Fruit fly (Drosophila melanogaster) whole organism, embryonic: ENCODE measurements around the gene CCHa1.

ENCODE experiments used
- Antp ChIP-seq: fragments of 200-800 bp; sonication (Bioruptor generic); optimal IDR thresholded peaks from 3 replicates; lab custom pipeline; 2016; ENCODE audit warnings: missing biosample characterization, missing genetic modification characterization
- Atf6 ChIP-seq: fragments of 200-800 bp; sonication (Bioruptor generic); IDR thresholded peaks from 2 replicates; pipeline ENCODE4 v1.3.6; 2022; ENCODE audit warnings: missing biosample characterization, missing genetic modification characterization
- CG11093 ChIP-seq: fragments of 200-800 bp; sonication (Bioruptor generic); IDR thresholded peaks from 3 replicates; pipeline ENCODE4 v1.3.6; 2022; ENCODE audit warnings: missing biosample characterization, missing genetic modification characterization
- CG13624 ChIP-seq: fragments of 200-800 bp; sonication (Bioruptor generic); optimal IDR thresholded peaks from 2 replicates; lab custom pipeline; 2016; ENCODE audit warnings: missing biosample characterization, missing genetic modification characterization
- CG13894 ChIP-seq: fragments of 200-800 bp; sonication (Bioruptor generic); optimal IDR thresholded peaks from 3 replicates; lab custom pipeline; 2018; ENCODE audit warnings: missing biosample characterization, mild to moderate bottlenecking, missing genetic modification characterization, moderate library complexity
- CG1529 ChIP-seq: fragments of 200-800 bp; sonication (Bioruptor generic); optimal IDR thresholded peaks from 3 replicates; lab custom pipeline; 2018; ENCODE audit warnings: missing biosample characterization, missing genetic modification characterization
- CG17568 ChIP-seq: fragments of 200-800 bp; sonication (Bioruptor generic); optimal IDR thresholded peaks from 2 replicates; lab custom pipeline; 2018; ENCODE audit warnings: missing biosample characterization, mild to moderate bottlenecking, missing genetic modification characterization, moderate library complexity
- CG17612 ChIP-seq: fragments of 200-800 bp; sonication (Bioruptor generic); IDR thresholded peaks from 2 replicates; pipeline ENCODE4 v1.3.6; 2022; ENCODE audit warnings: missing biosample characterization, missing genetic modification characterization
- CG3281 ChIP-seq: fragments of 200-800 bp; sonication (Bioruptor generic); optimal IDR thresholded peaks from 3 replicates; lab custom pipeline; 2017; ENCODE audit warnings: missing biosample characterization, mild to moderate bottlenecking, missing genetic modification characterization
- CG34422 ChIP-seq: fragments of 200-800 bp; sonication (Bioruptor generic); IDR thresholded peaks from 3 replicates; pipeline ENCODE4 v1.3.6; 2022; ENCODE audit warnings: missing biosample characterization, missing genetic modification characterization
- CG42726 ChIP-seq: fragments of 200-800 bp; sonication (Bioruptor generic); IDR thresholded peaks from 2 replicates; pipeline ENCODE4 v1.3.6; 2022; ENCODE audit warnings: missing biosample characterization, missing genetic modification characterization; ENCODE audit not compliant: partially characterized antibody
- CG4617 ChIP-seq: fragments of 200-800 bp; sonication (Bioruptor generic); optimal IDR thresholded peaks from 3 replicates; lab custom pipeline; 2016; ENCODE audit warnings: missing biosample characterization, missing genetic modification characterization, borderline replicate concordance
- CG4854 ChIP-seq: fragments of 200-800 bp; sonication (Bioruptor generic); optimal IDR thresholded peaks from 2 replicates; lab custom pipeline; 2016; ENCODE audit warnings: missing biosample characterization, missing genetic modification characterization, inconsistent platforms
- CG5180 ChIP-seq: fragments of 200-800 bp; sonication (Bioruptor generic); optimal IDR thresholded peaks from 3 replicates; lab custom pipeline; 2017; ENCODE audit warnings: missing biosample characterization, missing genetic modification characterization, mild to moderate bottlenecking, moderate library complexity, missing genetic modification reagents
- CG6254 ChIP-seq: fragments of 200-800 bp; sonication (Bioruptor generic); optimal IDR thresholded peaks from 3 replicates; lab custom pipeline; 2017; ENCODE audit warnings: mild to moderate bottlenecking, missing biosample characterization, missing genetic modification reagents, missing genetic modification characterization
- CG6272 ChIP-seq: fragments of 200-800 bp; sonication (Bioruptor generic); IDR thresholded peaks from 2 replicates; pipeline ENCODE4 v1.3.6; 2022; ENCODE audit warnings: missing biosample characterization, missing genetic modification characterization
- Camta ChIP-seq: fragments of 200-800 bp; sonication (Bioruptor generic); optimal IDR thresholded peaks from 2 replicates; lab custom pipeline; 2016; ENCODE audit warnings: missing biosample characterization, missing genetic modification characterization
- CoRest ChIP-seq: fragments of 200-800 bp; sonication (Bioruptor generic); optimal IDR thresholded peaks from 3 replicates; lab custom pipeline; 2018; ENCODE audit warnings: missing biosample characterization, mild to moderate bottlenecking, missing genetic modification characterization, moderate library complexity
- Dek ChIP-seq: fragments of 200-800 bp; sonication (Bioruptor generic); optimal IDR thresholded peaks from 3 replicates; lab custom pipeline; 2019; ENCODE audit warnings: missing biosample characterization, mild to moderate bottlenecking, missing genetic modification characterization, moderate library complexity
- Dref ChIP-seq: fragments of 200-800 bp; sonication (Bioruptor generic); IDR thresholded peaks from 2 replicates; pipeline ENCODE4 v1.3.6; 2022; ENCODE audit warnings: missing biosample characterization, missing genetic modification characterization
- Eip74EF ChIP-seq, 2 experiments: fragments of 200-800 bp in 1 of 2; fragments of >200 bp in 1 of 2; sonication (Bioruptor generic) in 1 of 2; optimal IDR thresholded peaks; 2 replicates each; lab custom pipeline; 2017 to 2019; ENCODE audit warnings: missing biosample characterization in 2 of 2, missing genetic modification characterization in 2 of 2, mild to moderate bottlenecking in 1 of 2, moderate library complexity in 1 of 2
- Gsc ChIP-seq: fragments of 200-800 bp; sonication (Bioruptor generic); IDR thresholded peaks from 2 replicates; pipeline ENCODE4 v1.3.6; 2022; ENCODE audit warnings: missing biosample characterization, missing genetic modification characterization
- HLHmδ ChIP-seq: fragments of 200-800 bp; sonication (Bioruptor generic); optimal IDR thresholded peaks from 2 replicates; lab custom pipeline; 2018; ENCODE audit warnings: missing biosample characterization, mild to moderate bottlenecking, missing genetic modification characterization, moderate library complexity
- Lhr ChIP-seq: fragments of 200-800 bp; sonication (Bioruptor generic); optimal IDR thresholded peaks from 3 replicates; lab custom pipeline; 2017; ENCODE audit warnings: mild to moderate bottlenecking, missing biosample characterization, missing genetic modification reagents, missing genetic modification characterization
- Mad ChIP-seq: fragments of 200-800 bp; sonication (Bioruptor generic); optimal IDR thresholded peaks from 2 replicates; lab custom pipeline; 2016; ENCODE audit warnings: missing biosample characterization, missing genetic modification characterization
- Mrtf ChIP-seq: fragments of 200-800 bp; sonication (Bioruptor generic); IDR thresholded peaks from 3 replicates; pipeline ENCODE4 v1.3.6; 2022; ENCODE audit warnings: missing biosample characterization, missing genetic modification characterization
- Neu2 ChIP-seq: fragments of 200-800 bp; sonication (Bioruptor generic); optimal IDR thresholded peaks from 3 replicates; lab custom pipeline; 2016; ENCODE audit warnings: missing biosample characterization, missing genetic modification characterization, borderline replicate concordance
- Ravus ChIP-seq: fragments of 200-800 bp; sonication (Bioruptor generic); IDR thresholded peaks from 2 replicates; pipeline ENCODE4 v1.3.6; 2022; ENCODE audit warnings: missing biosample characterization, missing genetic modification characterization
- Spps ChIP-seq: fragments of 200-800 bp; sonication (Bioruptor generic); optimal IDR thresholded peaks from 2 replicates; lab custom pipeline; 2018; ENCODE audit warnings: missing biosample characterization, mild to moderate bottlenecking, missing genetic modification characterization
- Sry-β ChIP-seq: fragments of 200-800 bp; sonication (Bioruptor generic); optimal IDR thresholded peaks from 2 replicates; lab custom pipeline; 2018; ENCODE audit warnings: missing biosample characterization, mild to moderate bottlenecking, missing genetic modification characterization, moderate library complexity
- abd-A ChIP-seq: fragments of 200-800 bp; sonication (Bioruptor generic); optimal IDR thresholded peaks from 3 replicates; lab custom pipeline; 2019; ENCODE audit warnings: missing biosample characterization, mild to moderate bottlenecking, missing genetic modification characterization, moderate library complexity
- ara ChIP-seq: fragments of 200-800 bp; sonication (Bioruptor generic); IDR thresholded peaks from 2 replicates; pipeline ENCODE4 v1.3.6; 2022; ENCODE audit warnings: missing biosample characterization, missing genetic modification characterization
- bbx ChIP-seq: fragments of 200-800 bp; sonication (Bioruptor generic); IDR thresholded peaks from 2 replicates; pipeline ENCODE4 v1.3.6; 2022; ENCODE audit warnings: missing biosample characterization, missing genetic modification characterization; ENCODE audit not compliant: partially characterized antibody
- caup ChIP-seq: fragments of 200-800 bp; sonication (Bioruptor generic); optimal IDR thresholded peaks from 3 replicates; lab custom pipeline; 2017; ENCODE audit warnings: missing biosample characterization, mild to moderate bottlenecking, missing genetic modification characterization, moderate library complexity; ENCODE audit not compliant: severe bottlenecking
- chn ChIP-seq: fragments of 200-800 bp; sonication (Bioruptor generic); optimal IDR thresholded peaks from 2 replicates; lab custom pipeline; 2016; ENCODE audit warnings: missing biosample characterization, missing genetic modification characterization
- ci ChIP-seq: fragments of 200-800 bp; sonication (Bioruptor generic); IDR thresholded peaks from 3 replicates; pipeline ENCODE4 v1.3.6; 2022; ENCODE audit warnings: missing biosample characterization, missing genetic modification characterization
- da ChIP-seq: fragments of 200-800 bp; sonication (Bioruptor generic); optimal IDR thresholded peaks from 2 replicates; lab custom pipeline; 2016; ENCODE audit warnings: missing biosample characterization, missing genetic modification characterization
- dan ChIP-seq: fragments of 200-800 bp; sonication (Bioruptor generic); IDR thresholded peaks from 2 replicates; pipeline ENCODE4 v1.3.6; 2022; ENCODE audit warnings: missing biosample characterization, missing genetic modification characterization
- dati ChIP-seq: fragments of 200-800 bp; sonication (Bioruptor generic); IDR thresholded peaks from 2 replicates; pipeline ENCODE4 v1.3.6; 2022; ENCODE audit warnings: missing biosample characterization, missing genetic modification characterization
- fd64A ChIP-seq: fragments of 200-800 bp; sonication (Bioruptor generic); optimal IDR thresholded peaks from 3 replicates; lab custom pipeline; 2018; ENCODE audit warnings: missing biosample characterization, mild to moderate bottlenecking, missing genetic modification characterization
- gcm2 ChIP-seq: fragments of 200-800 bp; sonication (Bioruptor generic); optimal IDR thresholded peaks from 2 replicates; lab custom pipeline; 2016; ENCODE audit warnings: missing biosample characterization, missing genetic modification characterization
- grn ChIP-seq: fragments of 200-800 bp; sonication (Bioruptor generic); optimal IDR thresholded peaks from 3 replicates; lab custom pipeline; 2017; ENCODE audit warnings: missing biosample characterization, missing genetic modification characterization
- gt ChIP-seq: fragments of 200-800 bp; sonication (Bioruptor generic); IDR thresholded peaks from 2 replicates; pipeline ENCODE4 v1.3.6; 2022; ENCODE audit warnings: missing biosample characterization, missing genetic modification characterization
- inv ChIP-seq: fragments of 200-800 bp; sonication (Bioruptor generic); IDR thresholded peaks from 2 replicates; pipeline ENCODE4 v1.3.6; 2022; ENCODE audit warnings: missing biosample characterization, missing genetic modification characterization; ENCODE audit not compliant: partially characterized antibody
- seq ChIP-seq: fragments of 200-800 bp; sonication (Bioruptor generic); IDR thresholded peaks from 2 replicates; pipeline ENCODE4 v1.3.6; 2022; ENCODE audit warnings: missing biosample characterization, missing genetic modification characterization
- slou ChIP-seq: fragments of 200-800 bp; sonication (Bioruptor generic); optimal IDR thresholded peaks from 3 replicates; lab custom pipeline; 2016; ENCODE audit warnings: missing biosample characterization, missing genetic modification characterization
- sob ChIP-seq: fragments of 200-800 bp; sonication (Bioruptor generic); IDR thresholded peaks from 2 replicates; pipeline ENCODE4 v1.3.6; 2022; ENCODE audit warnings: missing biosample characterization, missing genetic modification characterization
- tin ChIP-seq: fragments of 200-800 bp; sonication (Bioruptor generic); optimal IDR thresholded peaks from 3 replicates; lab custom pipeline; 2016; ENCODE audit warnings: missing biosample characterization, missing genetic modification characterization
- vvl ChIP-seq: fragments of 200-800 bp; sonication (Bioruptor generic); IDR thresholded peaks from 2 replicates; pipeline ENCODE4 v1.3.6; 2022; ENCODE audit warnings: missing biosample characterization, missing genetic modification characterization

CCHa1 gene

DNA sequence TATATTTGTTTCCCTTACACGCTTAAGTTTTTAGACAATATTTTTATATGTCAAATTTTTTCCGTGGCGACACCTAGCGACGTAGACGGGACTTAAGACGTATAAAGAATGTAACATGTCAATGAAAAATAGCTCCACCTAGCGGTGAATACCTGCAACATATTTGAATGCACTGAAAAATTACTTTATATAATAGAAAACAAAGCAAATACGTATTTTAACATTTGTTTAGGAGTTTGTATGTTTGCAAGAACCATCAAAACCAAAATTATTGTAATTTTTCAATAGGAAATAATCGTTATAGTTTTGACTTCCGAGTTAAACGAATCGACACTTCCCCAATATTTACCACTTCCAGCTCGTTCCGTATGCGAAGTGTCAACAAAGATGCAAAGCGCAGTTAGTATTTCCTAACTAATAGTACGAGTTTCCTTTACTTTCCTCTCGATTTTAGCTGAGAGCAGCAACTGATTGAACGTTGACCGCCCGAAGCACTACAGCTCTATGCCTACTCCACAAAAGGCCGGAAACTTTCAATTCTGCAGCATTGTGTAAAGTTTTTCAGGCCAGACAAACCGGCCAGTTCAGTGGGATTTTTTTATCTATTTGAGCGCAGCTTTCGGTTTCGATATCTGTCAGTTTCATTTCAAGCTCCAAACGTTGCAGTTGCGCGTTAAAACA lies 7.6 kb downstream of the CCHa1 start, which contains the start of gene Npc2b (continued):
- peak; percentile 81 for TF ChIP-seq Dek (tag; lab: Kevin White, UChicago)
- peak; percentile 43; the same call in 1 of the 2 replicates for TF ChIP-seq vvl (GFP tag; lab: Robert Waterston, UW)
- peak; percentile 43 for TF ChIP-seq Camta (GFP tag; lab: Kevin White, UChicago)
- TF ChIP-seq CoRest (tag; lab: Kevin White, UChicago): peak; percentile 68
- TF ChIP-seq CG4617 (GFP tag; lab: Kevin White, UChicago): peak; percentile 43
- TF ChIP-seq fd64A (GFP tag; lab: Kevin White, UChicago): no peak
- peak; percentile 63 for TF ChIP-seq CG13624 (GFP tag; lab: Kevin White, UChicago)
- TF ChIP-seq Atf6: peak; percentile 39; the same call in 1 of the 2 replicates
- TF ChIP-seq CG6272 (GFP tag; lab: Robert Waterston, UW): 0 out of 2 replicates have a peak, but pooled peaks have one; percentile 30
- TF ChIP-seq CG34422: peak; percentile 79
- TF ChIP-seq dati: no peak
- TF ChIP-seq Antp (GFP tag; lab: Kevin White, UChicago): peak; percentile 33
- peak; percentile 55; the same call in 2 of the 3 replicates for TF ChIP-seq ci (GFP tag; lab: Robert Waterston, UW)
- TF ChIP-seq CG3281 (GFP tag; lab: Kevin White, UChicago): peak; percentile 17
- peak; percentile 14 for TF ChIP-seq CG6254 (GFP tag; lab: Kevin White, UChicago)
- peak; percentile 57 for TF ChIP-seq Mad (GFP tag; lab: Kevin White, UChicago)
- TF ChIP-seq grn (GFP tag; lab: Kevin White, UChicago): no peak
- TF ChIP-seq CG13894 (tag; lab: Kevin White, UChicago): peak; percentile 49
- TF ChIP-seq Eip74EF (GFP tag; optimal IDR thresholded peaks at IDR 0.05; lab: Kevin White, UChicago): peak in 1 of 2 experiments; percentile 55
- no peak for TF ChIP-seq Mrtf
- TF ChIP-seq Spps (tag; lab: Kevin White, UChicago): no peak
- no peak for TF ChIP-seq Ravus
- TF ChIP-seq Sry-β (GFP tag; lab: Kevin White, UChicago): no peak
- peak; percentile 67 for TF ChIP-seq tin (GFP tag; lab: Kevin White, UChicago)
- no peak for TF ChIP-seq CG17612 (GFP tag; lab: Robert Waterston, UW)
- TF ChIP-seq caup (GFP tag; lab: Kevin White, UChicago): peak; percentile 44
- peak; percentile 53; the same call in 1 of the 2 replicates for TF ChIP-seq bbx (GFP tag; lab: Robert Waterston, UW)
- TF ChIP-seq chn (GFP tag; lab: Kevin White, UChicago): peak; percentile 39
- no peak for TF ChIP-seq HLHmδ (GFP tag; lab: Kevin White, UChicago)
- TF ChIP-seq seq: 0 out of 2 replicates have a peak, but pooled peaks have one; percentile 19
- peak; percentile 56 for TF ChIP-seq Lhr
- TF ChIP-seq CG42726 (GFP tag; lab: Robert Waterston, UW): peak; percentile 92
- no peak for TF ChIP-seq slou (GFP tag; lab: Kevin White, UChicago)
- TF ChIP-seq CG1529: peak; percentile 17
- peak; percentile 60 for TF ChIP-seq CG4854 (GFP tag; lab: Kevin White, UChicago)
- no peak for TF ChIP-seq gt (GFP tag; lab: Robert Waterston, UW)
- TF ChIP-seq CG17568 (GFP tag; lab: Kevin White, UChicago): peak; percentile 65
- TF ChIP-seq dan (GFP tag; lab: Robert Waterston, UW): no peak
- no peak for TF ChIP-seq Neu2 (GFP tag; lab: Kevin White, UChicago)
- no peak for TF ChIP-seq CG11093 (GFP tag; lab: Robert Waterston, UW)
- TF ChIP-seq gcm2 (GFP tag; lab: Kevin White, UChicago): no peak
- TF ChIP-seq sob: peak; percentile 39; the same call in 1 of the 2 replicates
- TF ChIP-seq CG5180: no peak
- peak; percentile 44 for TF ChIP-seq inv (GFP tag; lab: Robert Waterston, UW)
- TF ChIP-seq ara: no peak
- TF ChIP-seq Dref (GFP tag; lab: Robert Waterston, UW): no peak
- TF ChIP-seq Gsc (GFP tag; lab: Robert Waterston, UW): no peak
- no peak for TF ChIP-seq abd-A
- TF ChIP-seq da: no peak
